Fruit fly (Drosophila melanogaster) whole organism, embryonic: ENCODE measurements around the gene alpha-Est9.
A peak's percentile ranks its signal among the peaks of the same experiment; 100 is the strongest.

Source experiments
- CG10565 ChIP-seq: fragments of 200-800 bp; sonication (Bioruptor generic); optimal IDR thresholded peaks from 3 replicates; lab custom pipeline; 2016; ENCODE audit warnings: missing biosample characterization, mild to moderate bottlenecking, missing genetic modification characterization
- CG11723 ChIP-seq: fragments of 200-800 bp; sonication (Bioruptor generic); optimal IDR thresholded peaks from 2 replicates; lab custom pipeline; 2017; ENCODE audit warnings: missing biosample characterization, mild to moderate bottlenecking, missing genetic modification characterization
- CG12769 ChIP-seq: fragments of 200-800 bp; sonication (Bioruptor generic); optimal IDR thresholded peaks from 2 replicates; lab custom pipeline; 2019; ENCODE audit warnings: missing biosample characterization, mild to moderate bottlenecking, missing genetic modification characterization, moderate library complexity
- CG13287 ChIP-seq: fragments of 200-800 bp; sonication (Bioruptor generic); IDR thresholded peaks from 2 replicates; pipeline ENCODE4 v1.3.6; 2022; ENCODE audit warnings: missing biosample characterization, missing genetic modification characterization; ENCODE audit not compliant: partially characterized antibody
- CG13624 ChIP-seq: fragments of 200-800 bp; sonication (Bioruptor generic); optimal IDR thresholded peaks from 2 replicates; lab custom pipeline; 2016; ENCODE audit warnings: missing biosample characterization, missing genetic modification characterization
- CG13894 ChIP-seq: fragments of 200-800 bp; sonication (Bioruptor generic); optimal IDR thresholded peaks from 3 replicates; lab custom pipeline; 2018; ENCODE audit warnings: missing biosample characterization, mild to moderate bottlenecking, missing genetic modification characterization, moderate library complexity
- CG2129 ChIP-seq: fragments of 200-800 bp; sonication (Bioruptor generic); IDR thresholded peaks from 2 replicates; pipeline ENCODE4 v1.3.6; 2022; ENCODE audit warnings: missing biosample characterization, missing genetic modification characterization; ENCODE audit not compliant: partially characterized antibody
- CG2199 ChIP-seq: fragments of 200-800 bp; sonication (Bioruptor generic); IDR thresholded peaks from 3 replicates; pipeline ENCODE4 v1.3.6; 2022; ENCODE audit warnings: missing biosample characterization, missing genetic modification characterization
- CG33213 ChIP-seq: fragments of 200-800 bp; sonication (Bioruptor generic); optimal IDR thresholded peaks from 3 replicates; lab custom pipeline; 2016; ENCODE audit warnings: missing biosample characterization, missing genetic modification characterization
- CG33557 ChIP-seq: fragments of 200-800 bp; sonication (Bioruptor generic); optimal IDR thresholded peaks from 2 replicates; lab custom pipeline; 2019; ENCODE audit warnings: missing biosample characterization, mild to moderate bottlenecking, missing genetic modification characterization, moderate library complexity
- CG3847 ChIP-seq: fragments of 200-800 bp; sonication (Bioruptor generic); IDR thresholded peaks from 2 replicates; pipeline ENCODE4 v1.3.6; 2022; ENCODE audit warnings: missing biosample characterization, missing genetic modification characterization
- CG3995 ChIP-seq: fragments of 200-800 bp; sonication (Bioruptor generic); optimal IDR thresholded peaks from 3 replicates; lab custom pipeline; 2016; ENCODE audit warnings: missing biosample characterization, missing genetic modification characterization
- CG42726 ChIP-seq: fragments of 200-800 bp; sonication (Bioruptor generic); IDR thresholded peaks from 2 replicates; pipeline ENCODE4 v1.3.6; 2022; ENCODE audit warnings: missing biosample characterization, missing genetic modification characterization; ENCODE audit not compliant: partially characterized antibody
- CG4282 ChIP-seq: fragments of 200-800 bp; sonication (Bioruptor generic); optimal IDR thresholded peaks from 2 replicates; lab custom pipeline; 2016; ENCODE audit warnings: missing biosample characterization, missing genetic modification characterization
- CG6254 ChIP-seq: fragments of 200-800 bp; sonication (Bioruptor generic); optimal IDR thresholded peaks from 3 replicates; lab custom pipeline; 2017; ENCODE audit warnings: mild to moderate bottlenecking, missing biosample characterization, missing genetic modification reagents, missing genetic modification characterization
- CG6689 ChIP-seq: fragments of 200-800 bp; sonication (Bioruptor generic); IDR thresholded peaks from 2 replicates; pipeline ENCODE4 v1.3.6; 2022; ENCODE audit warnings: missing biosample characterization, missing genetic modification characterization
- CG7357 ChIP-seq: fragments of 200-800 bp; sonication (Bioruptor generic); IDR thresholded peaks from 3 replicates; pipeline ENCODE4 v1.3.6; 2022; ENCODE audit warnings: missing biosample characterization, missing genetic modification characterization
- CG8089 ChIP-seq: fragments of 200-800 bp; sonication (Bioruptor generic); optimal IDR thresholded peaks from 3 replicates; lab custom pipeline; 2016; ENCODE audit warnings: missing biosample characterization, missing genetic modification characterization
- CG8290 ChIP-seq, 3 experiments: fragments of 200-800 bp; sonication (Bioruptor generic); optimal IDR thresholded peaks; 2 replicates each; lab custom pipeline; 2016 to 2019; ENCODE audit warnings: missing biosample characterization in 3 of 3, missing genetic modification characterization in 3 of 3, mild to moderate bottlenecking in 2 of 3, moderate library complexity in 1 of 3
- D19B ChIP-seq: fragments of 200-800 bp; sonication (Bioruptor generic); optimal IDR thresholded peaks from 2 replicates; lab custom pipeline; 2017; ENCODE audit warnings: missing biosample characterization, mild to moderate bottlenecking, missing genetic modification characterization
- Dip3 ChIP-seq: fragments of 200-800 bp; sonication (Bioruptor generic); optimal IDR thresholded peaks from 3 replicates; lab custom pipeline; 2016; ENCODE audit warnings: missing biosample characterization, missing genetic modification characterization
- E2f2 ChIP-seq: fragments of 200-800 bp; sonication (Bioruptor generic); IDR thresholded peaks from 2 replicates; pipeline ENCODE4 v1.3.6; 2022; ENCODE audit warnings: missing biosample characterization, missing genetic modification characterization
- HHEX ChIP-seq: fragments of 200-800 bp; sonication (Bioruptor generic); optimal IDR thresholded peaks from 3 replicates; lab custom pipeline; 2017; ENCODE audit warnings: missing biosample characterization, mild to moderate bottlenecking, missing genetic modification characterization, missing genetic modification reagents
- HmgD ChIP-seq: fragments of 200-800 bp; sonication (Bioruptor generic); optimal IDR thresholded peaks from 3 replicates; lab custom pipeline; 2016; ENCODE audit warnings: missing biosample characterization, missing genetic modification characterization
- HmgZ ChIP-seq: fragments of 200-800 bp; sonication (Bioruptor generic); optimal IDR thresholded peaks from 2 replicates; lab custom pipeline; 2018; ENCODE audit warnings: missing biosample characterization, mild to moderate bottlenecking, missing genetic modification characterization
- Jarid2 ChIP-seq: fragments of 200-800 bp; sonication (Bioruptor generic); optimal IDR thresholded peaks from 3 replicates; lab custom pipeline; 2017; ENCODE audit warnings: mild to moderate bottlenecking, missing biosample characterization, missing genetic modification reagents, missing genetic modification characterization
- Med ChIP-seq: fragments of 200-800 bp; sonication (Bioruptor generic); peaks from one replicate; lab custom pipeline; 2016; ENCODE audit warnings: missing biosample characterization, missing genetic modification characterization, mild to moderate bottlenecking, inconsistent platforms, moderate library complexity
- Optix ChIP-seq: fragments of 200-800 bp; sonication (Bioruptor generic); IDR thresholded peaks from 3 replicates; pipeline ENCODE4 v1.3.6; 2022; ENCODE audit warnings: missing biosample characterization, missing genetic modification characterization
- Pdp1 ChIP-seq, 2 experiments: fragments of 200-800 bp; sonication (Bioruptor generic); optimal IDR thresholded peaks; 3 replicates each; lab custom pipeline; 2016; ENCODE audit warnings: missing biosample characterization in 2 of 2, missing genetic modification characterization in 2 of 2, mild to moderate bottlenecking in 1 of 2, moderate library complexity in 1 of 2
- Side ChIP-seq: fragments of 200-800 bp; sonication (Bioruptor generic); optimal IDR thresholded peaks from 2 replicates; lab custom pipeline; 2016; ENCODE audit warnings: missing biosample characterization, missing genetic modification characterization
- amos ChIP-seq: fragments of 200-800 bp; sonication (Bioruptor generic); IDR thresholded peaks from 2 replicates; pipeline ENCODE4 v1.3.6; 2022; ENCODE audit warnings: missing biosample characterization, missing genetic modification characterization; ENCODE audit not compliant: partially characterized antibody
- bcd ChIP-seq: fragments of 200-800 bp; sonication (Bioruptor generic); optimal IDR thresholded peaks from 2 replicates; lab custom pipeline; 2017; ENCODE audit warnings: missing biosample characterization, mild to moderate bottlenecking, missing genetic modification characterization
- br ChIP-seq: fragments of >200 bp; optimal IDR thresholded peaks from 2 replicates; lab custom pipeline; 2017
- cg ChIP-seq: fragments of 200-800 bp; sonication (Bioruptor generic); optimal IDR thresholded peaks from 3 replicates; lab custom pipeline; 2019; ENCODE audit warnings: missing biosample characterization, mild to moderate bottlenecking, missing genetic modification characterization, moderate library complexity
- chinmo ChIP-seq: fragments of 200-800 bp; sonication (Bioruptor generic); IDR thresholded peaks from 4 replicates; pipeline ENCODE4 v1.3.6; 2022; ENCODE audit warnings: missing biosample characterization, missing genetic modification characterization; ENCODE audit not compliant: partially characterized antibody
- exex ChIP-seq: fragments of 200-800 bp; sonication (Bioruptor generic); optimal IDR thresholded peaks from 4 replicates; lab custom pipeline; 2018; ENCODE audit warnings: missing biosample characterization, mild to moderate bottlenecking, missing genetic modification characterization, moderate library complexity
- fd102C ChIP-seq: fragments of 200-800 bp; sonication (Bioruptor generic); optimal IDR thresholded peaks from 2 replicates; lab custom pipeline; 2018; ENCODE audit warnings: missing biosample characterization, mild to moderate bottlenecking, missing genetic modification characterization, moderate library complexity
- gro ChIP-seq: fragments of 200-800 bp; sonication (Bioruptor generic); optimal IDR thresholded peaks from 2 replicates; lab custom pipeline; 2016; ENCODE audit warnings: missing biosample characterization, missing genetic modification characterization
- hb ChIP-seq: fragments of 200-800 bp; sonication (Bioruptor generic); IDR thresholded peaks from 3 replicates; pipeline ENCODE4 v1.3.6; 2022; ENCODE audit warnings: missing biosample characterization, missing genetic modification characterization; ENCODE audit not compliant: partially characterized antibody
- rib ChIP-seq: fragments of 200-800 bp; sonication (Bioruptor generic); IDR thresholded peaks from 2 replicates; pipeline ENCODE4 v1.3.6; 2022; ENCODE audit warnings: missing biosample characterization, missing genetic modification characterization
- sens ChIP-seq: fragments of 200-800 bp; sonication (Bioruptor generic); peaks from one replicate; lab custom pipeline; 2016; ENCODE audit warnings: missing biosample characterization, missing genetic modification characterization
- stwl ChIP-seq: fragments of 200-800 bp; sonication (Bioruptor generic); optimal IDR thresholded peaks from 3 replicates; lab custom pipeline; 2018; ENCODE audit warnings: missing biosample characterization, mild to moderate bottlenecking, missing genetic modification characterization, moderate library complexity
- trem ChIP-seq: fragments of 200-800 bp; optimal IDR thresholded peaks from 3 replicates; lab custom pipeline; 2019; ENCODE audit warnings: missing biosample characterization, mild to moderate bottlenecking, missing genetic modification characterization, moderate library complexity
- zf30C ChIP-seq: fragments of 200-800 bp; sonication (Bioruptor generic); optimal IDR thresholded peaks from 3 replicates; lab custom pipeline; 2018; ENCODE audit warnings: missing biosample characterization, mild to moderate bottlenecking, missing genetic modification characterization
- zfh1 ChIP-seq: fragments of 200-800 bp; sonication (Bioruptor generic); IDR thresholded peaks from 3 replicates; pipeline ENCODE4 v1.3.6; 2022; ENCODE audit warnings: missing biosample characterization, missing genetic modification characterization

Gene alpha-Est9

dm6 chr3R:7514232-7514863, 9.4 kb upstream of the alpha-Est9 start (continued):
- peak in 1 of 2 experiments; percentile 1 for TF ChIP-seq Pdp1 (GFP tag; optimal IDR thresholded peaks at IDR 0.05; lab: Kevin White, UChicago)

dm6 chr3R:7508198-7508837, 3.4 kb upstream of the alpha-Est9 start:
- TF ChIP-seq bcd (GFP tag; lab: Kevin White, UChicago) (no peak), CG2129 (no peak), CG8089 (GFP tag; lab: Kevin White, UChicago) (no peak), HmgZ (tag; lab: Kevin White, UChicago) (peak; percentile 48), Optix (GFP tag; lab: Robert Waterston, UW) (no peak), CG33213 (GFP tag; lab: Kevin White, UChicago) (no peak), Med (GFP tag; lab: Kevin White, UChicago) (peak; percentile 56), rib (no peak), HmgD (no peak), cg (peak; percentile 19), CG33557 (GFP tag; lab: Kevin White, UChicago) (no peak), Dip3 (GFP tag; lab: Kevin White, UChicago) (no peak), CG2199 (GFP tag; lab: Robert Waterston, UW) (0 out of 3 replicates have a peak, but pooled peaks have one; percentile 11), HHEX (GFP tag; lab: Kevin White, UChicago) (no peak), D19B (GFP tag; lab: Kevin White, UChicago) (no peak), CG7357 (no peak), chinmo (GFP tag; lab: Robert Waterston, UW) (0 out of 4 replicates have a peak, but pooled peaks have one; percentile 58), CG11723 (no peak), stwl (tag; lab: Kevin White, UChicago) (peak; percentile 21), CG6689 (GFP tag; lab: Robert Waterston, UW) (no peak), sens (GFP tag; lab: Kevin White, UChicago) (peak; percentile 74), CG12769 (peak; percentile 7), CG42726 (GFP tag; lab: Robert Waterston, UW) (no peak), CG8290 (GFP tag; optimal IDR thresholded peaks at IDR 0.05; lab: Kevin White, UChicago) (no peak), CG8290 (tag; optimal IDR thresholded peaks at IDR 0.05; lab: Kevin White, UChicago) (peak in 1 of 2 experiments; percentile 27), exex (tag; lab: Kevin White, UChicago) (peak; percentile 86), gro (GFP tag; lab: Kevin White, UChicago) (peak; percentile 10), Pdp1 (GFP tag; optimal IDR thresholded peaks at IDR 0.05; lab: Kevin White, UChicago) (peak in 1 of 2 experiments; percentile 74), amos (GFP tag; lab: Robert Waterston, UW) (no peak)

- TF ChIP-seq zfh1 (GFP tag; lab: Robert Waterston, UW) (peak; percentile 59; the same call in 2 of the 3 replicates), CG6254 (no peak), fd102C (no peak), CG13894 (tag; lab: Kevin White, UChicago) (peak; percentile 82), CG12769 (peak; percentile 97), trem (tag; lab: Kevin White, UChicago) (no peak), Jarid2 (GFP tag; lab: Kevin White, UChicago) (peak; percentile 40), CG42726 (GFP tag; lab: Robert Waterston, UW) (no peak), Side (GFP tag; lab: Kevin White, UChicago) (peak; percentile 88), CG13624 (peak; percentile 96), hb (no peak), zf30C (no peak), E2f2 (GFP tag; lab: Robert Waterston, UW) (peak; percentile 60), CG13287 (no peak), CG3847 (GFP tag; lab: Robert Waterston, UW) (peak; percentile 93), CG3995 (GFP tag; lab: Kevin White, UChicago) (peak; percentile 55), br (no peak), CG4282 (peak; percentile 30), CG10565 (GFP tag; lab: Kevin White, UChicago) (no peak)
Measured at dm6 chr3R:7506314-7506988, 1.6 kb upstream of the alpha-Est9 start.
